Fruit fly (Drosophila melanogaster) whole organism, adult: ENCODE results near the gene Or85e.

Experiments used
- CG11617 ChIP-seq: fragments of 200-800 bp; sonication (Bioruptor generic); optimal IDR thresholded peaks from 2 replicates; lab custom pipeline; 2017; ENCODE audit warnings: mild to moderate bottlenecking, missing biosample characterization, missing genetic modification reagents, missing genetic modification characterization
- CG1620 ChIP-seq: fragments of 200-800 bp; sonication (Bioruptor generic); optimal IDR thresholded peaks from 2 replicates; lab custom pipeline; 2016; ENCODE audit warnings: missing biosample characterization, missing genetic modification characterization
- CG33017 ChIP-seq: fragments of 200-800 bp; sonication (Bioruptor generic); optimal IDR thresholded peaks from 2 replicates; lab custom pipeline; 2018; ENCODE audit warnings: missing biosample characterization, mild to moderate bottlenecking, missing genetic modification characterization, moderate library complexity
- CG5204 ChIP-seq: fragments of 200-800 bp; sonication (Bioruptor generic); optimal IDR thresholded peaks from 2 replicates; lab custom pipeline; 2016; ENCODE audit warnings: missing biosample characterization, missing genetic modification characterization
- Crg-1 ChIP-seq: fragments of 200-800 bp; sonication (Bioruptor generic); optimal IDR thresholded peaks from 2 replicates; lab custom pipeline; 2016; ENCODE audit warnings: missing biosample characterization, missing genetic modification characterization
- kay ChIP-seq: fragments of 200-800 bp; sonication (Bioruptor generic); peaks from one replicate; lab custom pipeline; 2016; ENCODE audit warnings: missing biosample characterization, missing genetic modification characterization, borderline replicate concordance
- ovo ChIP-seq: fragments of 200-800 bp; sonication (Bioruptor generic); optimal IDR thresholded peaks from 2 replicates; lab custom pipeline; 2016; ENCODE audit warnings: missing biosample characterization, missing genetic modification characterization
- pad ChIP-seq: fragments of 200-800 bp; sonication (Bioruptor generic); optimal IDR thresholded peaks from 3 replicates; lab custom pipeline; 2017; ENCODE audit warnings: missing biosample characterization, missing genetic modification characterization, mild to moderate bottlenecking, moderate library complexity, missing genetic modification reagents
- tj ChIP-seq: fragments of 200-800 bp; sonication (Bioruptor generic); optimal IDR thresholded peaks from 3 replicates; lab custom pipeline; 2017; ENCODE audit warnings: missing biosample characterization, mild to moderate bottlenecking, missing genetic modification characterization, moderate library complexity

DNA sequence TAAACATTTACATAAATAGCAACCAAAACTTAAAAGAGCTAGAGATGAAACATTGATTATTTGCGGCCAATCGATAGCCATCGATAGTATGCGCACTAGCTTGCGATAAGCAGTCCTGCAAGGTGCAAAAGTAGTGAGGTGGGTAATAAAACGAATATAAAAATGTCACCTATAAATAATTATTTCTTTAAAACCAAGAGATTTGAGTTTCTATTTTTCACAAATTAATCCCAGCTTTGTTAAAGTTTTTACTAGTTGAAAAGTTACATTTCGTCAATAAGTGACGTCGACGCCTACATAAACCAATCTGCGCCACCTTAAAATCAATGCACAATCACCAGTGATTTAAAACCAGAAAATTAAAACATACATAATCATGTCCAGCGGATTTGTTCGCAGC lies 15.1 kb upstream of the Or85e start, which contains the start of the genes Mkk4 and SLIRP2:
- TF ChIP-seq pad (peak; percentile 90), tj (GFP tag; lab: Kevin White, UChicago) (peak; percentile 90), CG11617 (GFP tag; lab: Kevin White, UChicago) (peak; percentile 99), CG5204 (GFP tag; lab: Kevin White, UChicago) (peak; percentile 98), Crg-1 (GFP tag; lab: Kevin White, UChicago) (peak; percentile 98), CG1620 (GFP tag; lab: Kevin White, UChicago) (peak; percentile 99), kay (GFP tag; lab: Kevin White, UChicago) (no peak), CG33017 (peak; percentile 98), ovo (GFP tag; lab: Kevin White, UChicago) (peak; percentile 96)
